Fruit fly (Drosophila melanogaster) whole organism, embryonic: ENCODE measurements around the gene gogo.

Experiments
- B-H2 ChIP-seq: fragments of 200-800 bp; sonication (Bioruptor generic); optimal IDR thresholded peaks from 2 replicates; lab custom pipeline; 2018; ENCODE audit warnings: missing biosample characterization, mild to moderate bottlenecking, missing genetic modification characterization
- CG1024 ChIP-seq: fragments of 200-800 bp; sonication (Bioruptor generic); IDR thresholded peaks from 2 replicates; pipeline ENCODE4 v1.3.6; 2022; ENCODE audit warnings: missing biosample characterization, missing genetic modification characterization
- CG10654 ChIP-seq: fragments of 200-800 bp; sonication (Bioruptor generic); optimal IDR thresholded peaks from 2 replicates; lab custom pipeline; 2016; ENCODE audit warnings: missing biosample characterization, missing genetic modification characterization
- CG12071 ChIP-seq: fragments of 200-800 bp; sonication (Bioruptor generic); optimal IDR thresholded peaks from 3 replicates; lab custom pipeline; 2018; ENCODE audit warnings: missing biosample characterization, mild to moderate bottlenecking, missing genetic modification characterization
- CG1647 ChIP-seq: fragments of 200-800 bp; sonication (Bioruptor generic); optimal IDR thresholded peaks from 3 replicates; lab custom pipeline; 2016; ENCODE audit warnings: missing biosample characterization, missing genetic modification characterization
- CG2202 ChIP-seq: fragments of 200-800 bp; sonication (Bioruptor generic); optimal IDR thresholded peaks from 2 replicates; lab custom pipeline; 2018; ENCODE audit warnings: missing biosample characterization, mild to moderate bottlenecking, missing genetic modification characterization
- CG30020 ChIP-seq: fragments of 200-800 bp; optimal IDR thresholded peaks from 2 replicates; lab custom pipeline; 2019; ENCODE audit warnings: missing biosample characterization, mild to moderate bottlenecking, missing genetic modification characterization, moderate library complexity
- CG3065 ChIP-seq: fragments of 200-800 bp; sonication (Bioruptor generic); optimal IDR thresholded peaks from 2 replicates; lab custom pipeline; 2016; ENCODE audit warnings: missing biosample characterization, missing genetic modification characterization
- CG4282 ChIP-seq: fragments of 200-800 bp; sonication (Bioruptor generic); optimal IDR thresholded peaks from 2 replicates; lab custom pipeline; 2016; ENCODE audit warnings: missing biosample characterization, missing genetic modification characterization
- CG5180 ChIP-seq: fragments of 200-800 bp; sonication (Bioruptor generic); optimal IDR thresholded peaks from 3 replicates; lab custom pipeline; 2017; ENCODE audit warnings: missing biosample characterization, missing genetic modification characterization, mild to moderate bottlenecking, moderate library complexity, missing genetic modification reagents
- CG5953 ChIP-seq: fragments of 200-800 bp; sonication (Bioruptor generic); IDR thresholded peaks from 2 replicates; pipeline ENCODE4 v1.3.6; 2022; ENCODE audit warnings: missing biosample characterization, missing genetic modification characterization
- CG6272 ChIP-seq: fragments of 200-800 bp; sonication (Bioruptor generic); IDR thresholded peaks from 2 replicates; pipeline ENCODE4 v1.3.6; 2022; ENCODE audit warnings: missing biosample characterization, missing genetic modification characterization
- CG6689 ChIP-seq: fragments of 200-800 bp; sonication (Bioruptor generic); IDR thresholded peaks from 2 replicates; pipeline ENCODE4 v1.3.6; 2022; ENCODE audit warnings: missing biosample characterization, missing genetic modification characterization
- CG7271 ChIP-seq: fragments of 200-800 bp; sonication (Bioruptor generic); optimal IDR thresholded peaks from 2 replicates; lab custom pipeline; 2018; ENCODE audit warnings: missing biosample characterization, mild to moderate bottlenecking, missing genetic modification characterization, moderate library complexity
- CG7745 ChIP-seq: fragments of 200-800 bp; sonication (Bioruptor generic); optimal IDR thresholded peaks from 2 replicates; lab custom pipeline; 2018; ENCODE audit warnings: missing biosample characterization, mild to moderate bottlenecking, missing genetic modification characterization, moderate library complexity
- CG8924 ChIP-seq: fragments of 200-800 bp; optimal IDR thresholded peaks from 3 replicates; lab custom pipeline; 2019; ENCODE audit warnings: missing biosample characterization, mild to moderate bottlenecking, missing genetic modification characterization, moderate library complexity
- Camta ChIP-seq: fragments of 200-800 bp; sonication (Bioruptor generic); optimal IDR thresholded peaks from 2 replicates; lab custom pipeline; 2016; ENCODE audit warnings: missing biosample characterization, missing genetic modification characterization
- D19A ChIP-seq: fragments of 200-800 bp; optimal IDR thresholded peaks from 3 replicates; lab custom pipeline; 2019; ENCODE audit warnings: missing biosample characterization, mild to moderate bottlenecking, missing genetic modification characterization, moderate library complexity
- Dbx ChIP-seq: fragments of 200-800 bp; sonication (Bioruptor generic); IDR thresholded peaks from 3 replicates; pipeline ENCODE4 v1.3.6; 2022; ENCODE audit warnings: missing biosample characterization, missing genetic modification characterization
- Dip3 ChIP-seq: fragments of 200-800 bp; sonication (Bioruptor generic); optimal IDR thresholded peaks from 3 replicates; lab custom pipeline; 2016; ENCODE audit warnings: missing biosample characterization, missing genetic modification characterization
- Drgx ChIP-seq: fragments of 200-800 bp; sonication (Bioruptor generic); IDR thresholded peaks from 2 replicates; pipeline ENCODE4 v1.3.6; 2022; ENCODE audit warnings: missing biosample characterization, missing genetic modification characterization
- E2f1 ChIP-seq: fragments of 200-800 bp; sonication (Bioruptor generic); IDR thresholded peaks from 2 replicates; pipeline ENCODE4 v1.3.6; 2022; ENCODE audit warnings: missing biosample characterization, missing genetic modification characterization
- H15 ChIP-seq: fragments of 200-800 bp; sonication (Bioruptor generic); IDR thresholded peaks from 3 replicates; pipeline ENCODE4 v1.3.6; 2022; ENCODE audit warnings: missing biosample characterization, missing genetic modification characterization
- Hmx ChIP-seq: fragments of 200-800 bp; sonication (Bioruptor generic); optimal IDR thresholded peaks from 2 replicates; lab custom pipeline; 2016; ENCODE audit warnings: missing biosample characterization, missing genetic modification characterization
- Hr3 ChIP-seq: fragments of 200-800 bp; sonication (Bioruptor generic); optimal IDR thresholded peaks from 3 replicates; lab custom pipeline; 2016; ENCODE audit warnings: missing biosample characterization, missing genetic modification characterization
- Hr39 ChIP-seq: fragments of >200 bp; optimal IDR thresholded peaks from 2 replicates; lab custom pipeline; 2017
- Hsf ChIP-seq: fragments of 200-800 bp; sonication (Bioruptor generic); optimal IDR thresholded peaks from 3 replicates; lab custom pipeline; 2016; ENCODE audit warnings: missing biosample characterization, missing genetic modification characterization
- Lim3 ChIP-seq: fragments of 200-800 bp; sonication (Bioruptor generic); IDR thresholded peaks from 2 replicates; pipeline ENCODE4 v1.3.6; 2022; ENCODE audit warnings: missing biosample characterization, missing genetic modification characterization
- MESR4 ChIP-seq: fragments of 200-800 bp; sonication (Bioruptor generic); optimal IDR thresholded peaks from 2 replicates; lab custom pipeline; 2018; ENCODE audit warnings: missing biosample characterization, mild to moderate bottlenecking, missing genetic modification characterization, moderate library complexity
- Mad ChIP-seq: fragments of 200-800 bp; sonication (Bioruptor generic); optimal IDR thresholded peaks from 2 replicates; lab custom pipeline; 2016; ENCODE audit warnings: missing biosample characterization, missing genetic modification characterization
- Nf-YC ChIP-seq: fragments of 200-800 bp; optimal IDR thresholded peaks from 3 replicates; lab custom pipeline; 2019; ENCODE audit warnings: missing biosample characterization, mild to moderate bottlenecking, missing genetic modification characterization, moderate library complexity
- Optix ChIP-seq: fragments of 200-800 bp; sonication (Bioruptor generic); IDR thresholded peaks from 3 replicates; pipeline ENCODE4 v1.3.6; 2022; ENCODE audit warnings: missing biosample characterization, missing genetic modification characterization
- Sox100B ChIP-seq: fragments of 200-800 bp; sonication (Bioruptor generic); optimal IDR thresholded peaks from 3 replicates; lab custom pipeline; 2018; ENCODE audit warnings: missing biosample characterization, mild to moderate bottlenecking, missing genetic modification characterization
- ara ChIP-seq: fragments of 200-800 bp; sonication (Bioruptor generic); IDR thresholded peaks from 2 replicates; pipeline ENCODE4 v1.3.6; 2022; ENCODE audit warnings: missing biosample characterization, missing genetic modification characterization
- bab2 ChIP-seq: fragments of 200-800 bp; sonication (Bioruptor generic); optimal IDR thresholded peaks from 2 replicates; lab custom pipeline; 2016; ENCODE audit warnings: missing biosample characterization, missing genetic modification characterization
- bigmax ChIP-seq: fragments of 200-800 bp; sonication (Bioruptor generic); optimal IDR thresholded peaks from 2 replicates; lab custom pipeline; 2018; ENCODE audit warnings: missing biosample characterization, mild to moderate bottlenecking, missing genetic modification characterization
- br ChIP-seq: fragments of >200 bp; optimal IDR thresholded peaks from 2 replicates; lab custom pipeline; 2017
- bsh ChIP-seq, 2 experiments: fragments of 200-800 bp; sonication (Bioruptor generic); optimal IDR thresholded peaks; 2 replicates each; lab custom pipeline; 2017 to 2018; ENCODE audit warnings: mild to moderate bottlenecking in 2 of 2, missing biosample characterization in 2 of 2, missing genetic modification characterization in 2 of 2, moderate library complexity in 1 of 2
- esg ChIP-seq: fragments of 200-800 bp; sonication (Bioruptor generic); conservative IDR thresholded peaks from 2 replicates; pipeline ENCODE4 v1.3.6; 2022; ENCODE audit warnings: missing biosample characterization, missing genetic modification characterization
- fd96Cb ChIP-seq: fragments of 200-800 bp; sonication (Bioruptor generic); optimal IDR thresholded peaks from 2 replicates; lab custom pipeline; 2018; ENCODE audit warnings: missing biosample characterization, mild to moderate bottlenecking, missing genetic modification characterization, moderate library complexity
- gem ChIP-seq: fragments of 200-800 bp; sonication (Bioruptor generic); optimal IDR thresholded peaks from 2 replicates; lab custom pipeline; 2019; ENCODE audit warnings: missing biosample characterization, mild to moderate bottlenecking, missing genetic modification characterization, moderate library complexity
- gsb ChIP-seq: fragments of 200-800 bp; sonication (Bioruptor generic); IDR thresholded peaks from 2 replicates; pipeline ENCODE4 v1.3.6; 2022; ENCODE audit warnings: missing biosample characterization, missing genetic modification characterization
- jigr1 ChIP-seq: fragments of 200-800 bp; sonication (Bioruptor generic); IDR thresholded peaks from 3 replicates; pipeline ENCODE4 v1.3.6; 2022; ENCODE audit warnings: missing biosample characterization, missing genetic modification characterization
- ken ChIP-seq: fragments of 200-800 bp; sonication (Bioruptor generic); IDR thresholded peaks from 3 replicates; pipeline ENCODE4 v1.3.6; 2022; ENCODE audit warnings: missing biosample characterization, missing genetic modification characterization
- lilli ChIP-seq: fragments of 200-800 bp; sonication (Bioruptor generic); optimal IDR thresholded peaks from 3 replicates; lab custom pipeline; 2016; ENCODE audit warnings: missing biosample characterization, missing genetic modification characterization
- slou ChIP-seq: fragments of 200-800 bp; sonication (Bioruptor generic); optimal IDR thresholded peaks from 3 replicates; lab custom pipeline; 2016; ENCODE audit warnings: missing biosample characterization, missing genetic modification characterization
- sob ChIP-seq: fragments of 200-800 bp; sonication (Bioruptor generic); IDR thresholded peaks from 2 replicates; pipeline ENCODE4 v1.3.6; 2022; ENCODE audit warnings: missing biosample characterization, missing genetic modification characterization
- tap ChIP-seq: fragments of 200-800 bp; optimal IDR thresholded peaks from 3 replicates; lab custom pipeline; 2019; ENCODE audit warnings: missing biosample characterization, mild to moderate bottlenecking, missing genetic modification characterization, moderate library complexity
- trem ChIP-seq: fragments of 200-800 bp; optimal IDR thresholded peaks from 3 replicates; lab custom pipeline; 2019; ENCODE audit warnings: missing biosample characterization, mild to moderate bottlenecking, missing genetic modification characterization, moderate library complexity
- vfl ChIP-seq: fragments of 200-800 bp; sonication (Bioruptor generic); optimal IDR thresholded peaks from 2 replicates; lab custom pipeline; 2016; ENCODE audit warnings: missing biosample characterization, missing genetic modification characterization
- zen ChIP-seq: fragments of 200-800 bp; sonication (Bioruptor generic); optimal IDR thresholded peaks from 3 replicates; lab custom pipeline; 2018; ENCODE audit warnings: missing biosample characterization, mild to moderate bottlenecking, missing genetic modification characterization, moderate library complexity
- zen2 ChIP-seq: fragments of 200-800 bp; sonication (Bioruptor generic); IDR thresholded peaks from 3 replicates; pipeline ENCODE4 v1.3.6; 2022; ENCODE audit warnings: missing biosample characterization, missing genetic modification characterization; ENCODE audit not compliant: partially characterized antibody

The gogo gene

DNA sequence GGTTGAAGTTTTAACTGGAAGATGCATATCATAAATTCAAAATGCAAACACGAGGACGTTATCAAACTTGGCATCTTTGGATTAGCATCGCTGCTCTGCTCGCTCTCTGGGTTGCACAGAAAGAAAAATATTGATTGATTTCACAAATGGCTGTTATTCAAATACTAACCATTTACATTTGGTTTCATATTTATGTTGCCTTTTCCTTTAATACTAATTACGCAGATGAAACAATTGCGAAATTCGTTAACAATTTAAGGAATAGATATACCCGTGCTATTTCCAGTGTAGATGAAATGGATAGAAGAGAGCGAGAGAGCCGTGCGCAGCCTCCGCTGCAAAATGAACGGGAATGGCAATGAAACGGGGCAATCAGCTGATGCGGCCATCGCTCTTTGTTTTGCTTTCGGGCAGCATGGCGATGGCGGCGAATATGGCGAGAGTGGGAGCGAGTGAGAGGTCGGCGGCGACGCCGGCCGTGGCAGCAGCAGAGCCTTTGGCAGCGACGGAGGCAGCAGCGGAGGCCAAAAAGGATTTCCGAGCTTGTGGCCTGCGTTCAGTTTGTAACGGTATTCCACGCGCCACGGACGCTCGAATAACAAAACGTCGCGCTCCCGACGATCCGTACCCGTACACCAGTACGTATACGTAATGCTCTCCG lies 47.3 kb downstream of the gogo start, which contains the start of gene rdgC:
Gene rdgC (plus strand): TSS at position 568 of the 661 bp plus-strand sequence.
- TF ChIP-seq CG8924 (tag; lab: Kevin White, UChicago) (peak; percentile 96), CG10654 (GFP tag; lab: Kevin White, UChicago) (peak; percentile 94), CG4282 (GFP tag; lab: Kevin White, UChicago) (peak; percentile 82), CG5180 (GFP tag; lab: Kevin White, UChicago) (peak; percentile 85), MESR4 (GFP tag; lab: Kevin White, UChicago) (peak; percentile 63), D19A (tag; lab: Kevin White, UChicago) (peak; percentile 93), zen (peak; percentile 88), CG2202 (tag; lab: Kevin White, UChicago) (peak; percentile 33), Hsf (GFP tag; lab: Kevin White, UChicago) (peak; percentile 96), Dip3 (GFP tag; lab: Kevin White, UChicago) (peak; percentile 94), CG12071 (GFP tag; lab: Kevin White, UChicago) (peak; percentile 98), slou (GFP tag; lab: Kevin White, UChicago) (peak; percentile 92), ken (GFP tag; lab: Robert Waterston, UW) (peak; percentile 94), CG7271 (peak; percentile 63), CG6272 (peak; percentile 92), CG30020 (tag; lab: Kevin White, UChicago) (peak; percentile 54), Hr39 (lab: Kevin White, UChicago) (no peak), E2f1 (GFP tag; lab: Robert Waterston, UW) (peak; percentile 97), br (lab: Kevin White, UChicago) (no peak), bsh (GFP tag; optimal IDR thresholded peaks at IDR 0.05; lab: Kevin White, UChicago) (peak in 1 of 2 experiments; percentile 91), Camta (GFP tag; lab: Kevin White, UChicago) (peak; percentile 95), zen2 (GFP tag; lab: Robert Waterston, UW) (no peak), Drgx (GFP tag; lab: Robert Waterston, UW) (peak; percentile 94), B-H2 (GFP tag; lab: Kevin White, UChicago) (peak; percentile 66), Sox100B (GFP tag; lab: Kevin White, UChicago) (peak; percentile 94), lilli (GFP tag; lab: Kevin White, UChicago) (peak; percentile 96), CG5953 (GFP tag; lab: Robert Waterston, UW) (peak; percentile 93), Hmx (peak; percentile 79), CG7745 (tag; lab: Kevin White, UChicago) (no peak), CG1647 (GFP tag; lab: Kevin White, UChicago) (peak; percentile 96), Dbx (GFP tag; lab: Robert Waterston, UW) (peak; percentile 98), trem (tag; lab: Kevin White, UChicago) (peak; percentile 89), Mad (GFP tag; lab: Kevin White, UChicago) (peak; percentile 85), Nf-YC (tag; lab: Kevin White, UChicago) (peak; percentile 68), vfl (GFP tag; lab: Kevin White, UChicago) (peak; percentile 82), Hr3 (peak; percentile 90), fd96Cb (tag; lab: Kevin White, UChicago) (peak; percentile 97), ara (GFP tag; lab: Robert Waterston, UW) (peak; percentile 96), tap (tag; lab: Kevin White, UChicago) (peak; percentile 98), CG1024 (GFP tag; lab: Robert Waterston, UW) (peak; percentile 94), CG3065 (GFP tag; lab: Kevin White, UChicago) (peak; percentile 81), bigmax (GFP tag; lab: Kevin White, UChicago) (peak; percentile 71), sob (GFP tag; lab: Robert Waterston, UW) (peak; percentile 97), bab2 (GFP tag; lab: Kevin White, UChicago) (peak; percentile 94), Optix (peak; percentile 88), gsb (GFP tag; lab: Robert Waterston, UW) (peak; percentile 93), gem (tag; lab: Kevin White, UChicago) (peak; percentile 97), Lim3 (peak; percentile 93), jigr1 (GFP tag; lab: Robert Waterston, UW) (peak; percentile 90), esg (GFP tag; lab: Robert Waterston, UW) (peak; percentile 91), CG6689 (GFP tag; lab: Robert Waterston, UW) (peak; percentile 96), H15 (peak; percentile 95)
